Fruit fly (Drosophila melanogaster) whole organism, embryonic: ENCODE measurements around the gene CG7430.
A peak's percentile ranks its signal among the peaks of the same experiment; 100 is the strongest.

Experiments
- Antp ChIP-seq: fragments of 200-800 bp; sonication (Bioruptor generic); optimal IDR thresholded peaks from 3 replicates; lab custom pipeline; 2016; ENCODE audit warnings: missing biosample characterization, missing genetic modification characterization
- Bdp1 ChIP-seq: fragments of 200-800 bp; sonication (Bioruptor generic); optimal IDR thresholded peaks from 3 replicates; lab custom pipeline; 2016; ENCODE audit warnings: missing biosample characterization, missing genetic modification characterization
- CG10274 ChIP-seq: fragments of 200-800 bp; sonication (Bioruptor generic); optimal IDR thresholded peaks from 3 replicates; lab custom pipeline; 2017; ENCODE audit warnings: missing biosample characterization, mild to moderate bottlenecking, missing genetic modification characterization
- CG13296 ChIP-seq: fragments of 200-800 bp; sonication (Bioruptor generic); optimal IDR thresholded peaks from 3 replicates; lab custom pipeline; 2018; ENCODE audit warnings: missing biosample characterization, mild to moderate bottlenecking, missing genetic modification characterization
- CG14441 ChIP-seq: fragments of 200-800 bp; sonication (Bioruptor generic); IDR thresholded peaks from 2 replicates; pipeline ENCODE4 v1.3.6; 2022; ENCODE audit warnings: missing biosample characterization, missing genetic modification characterization
- CG15073 ChIP-seq: fragments of 200-800 bp; sonication (Bioruptor generic); optimal IDR thresholded peaks from 2 replicates; lab custom pipeline; 2016; ENCODE audit warnings: missing biosample characterization, missing genetic modification characterization
- CG15269 ChIP-seq: fragments of 200-800 bp; sonication (Bioruptor generic); optimal IDR thresholded peaks from 2 replicates; lab custom pipeline; 2018; ENCODE audit warnings: missing biosample characterization, mild to moderate bottlenecking, missing genetic modification characterization, moderate library complexity
- CG18011 ChIP-seq: fragments of 200-800 bp; sonication (Bioruptor generic); optimal IDR thresholded peaks from 2 replicates; lab custom pipeline; 2017; ENCODE audit warnings: missing biosample characterization, missing genetic modification characterization, mild to moderate bottlenecking, moderate library complexity, missing genotype
- CG1832 ChIP-seq: fragments of 200-800 bp; sonication (Bioruptor generic); optimal IDR thresholded peaks from 2 replicates; lab custom pipeline; 2017; ENCODE audit warnings: missing biosample characterization, mild to moderate bottlenecking, missing genetic modification characterization, inconsistent platforms
- CG2875 ChIP-seq: fragments of 200-800 bp; sonication (Bioruptor generic); optimal IDR thresholded peaks from 2 replicates; lab custom pipeline; 2017; ENCODE audit warnings: missing biosample characterization, mild to moderate bottlenecking, missing genetic modification characterization, missing genetic modification reagents
- CG31224 ChIP-seq: fragments of 200-800 bp; sonication (Bioruptor generic); IDR thresholded peaks from 2 replicates; pipeline ENCODE4 v1.3.6; 2022; ENCODE audit warnings: missing biosample characterization, missing genetic modification characterization
- CG3847 ChIP-seq: fragments of 200-800 bp; sonication (Bioruptor generic); IDR thresholded peaks from 2 replicates; pipeline ENCODE4 v1.3.6; 2022; ENCODE audit warnings: missing biosample characterization, missing genetic modification characterization
- CG5953 ChIP-seq: fragments of 200-800 bp; sonication (Bioruptor generic); IDR thresholded peaks from 2 replicates; pipeline ENCODE4 v1.3.6; 2022; ENCODE audit warnings: missing biosample characterization, missing genetic modification characterization
- CG6654 ChIP-seq: fragments of 200-800 bp; sonication (Bioruptor generic); optimal IDR thresholded peaks from 2 replicates; lab custom pipeline; 2017; ENCODE audit warnings: missing biosample characterization, mild to moderate bottlenecking, missing genetic modification characterization
- CG6791 ChIP-seq: fragments of 200-800 bp; sonication (Bioruptor generic); IDR thresholded peaks from 3 replicates; pipeline ENCODE4 v1.3.6; 2022; ENCODE audit warnings: missing biosample characterization, missing genetic modification characterization; ENCODE audit not compliant: partially characterized antibody
- CG7839 ChIP-seq: fragments of 200-800 bp; sonication (Bioruptor generic); optimal IDR thresholded peaks from 3 replicates; lab custom pipeline; 2018; ENCODE audit warnings: missing biosample characterization, mild to moderate bottlenecking, missing genetic modification characterization, moderate library complexity
- CG7928 ChIP-seq: fragments of 200-800 bp; sonication (Bioruptor generic); optimal IDR thresholded peaks from 2 replicates; lab custom pipeline; 2017; ENCODE audit warnings: missing biosample characterization, mild to moderate bottlenecking, missing genetic modification characterization
- Dek ChIP-seq: fragments of 200-800 bp; sonication (Bioruptor generic); optimal IDR thresholded peaks from 3 replicates; lab custom pipeline; 2019; ENCODE audit warnings: missing biosample characterization, mild to moderate bottlenecking, missing genetic modification characterization, moderate library complexity
- Dll ChIP-seq: fragments of 200-800 bp; sonication (Bioruptor generic); IDR thresholded peaks from 4 replicates; pipeline ENCODE4 v1.3.6; 2022; ENCODE audit warnings: missing biosample characterization, missing genetic modification characterization; ENCODE audit not compliant: partially characterized antibody
- Drgx ChIP-seq: fragments of 200-800 bp; sonication (Bioruptor generic); IDR thresholded peaks from 2 replicates; pipeline ENCODE4 v1.3.6; 2022; ENCODE audit warnings: missing biosample characterization, missing genetic modification characterization
- Ets97D ChIP-seq: fragments of 200-800 bp; sonication (Bioruptor generic); optimal IDR thresholded peaks from 3 replicates; lab custom pipeline; 2016; ENCODE audit warnings: missing biosample characterization, missing genetic modification characterization
- Gsc ChIP-seq: fragments of 200-800 bp; sonication (Bioruptor generic); IDR thresholded peaks from 2 replicates; pipeline ENCODE4 v1.3.6; 2022; ENCODE audit warnings: missing biosample characterization, missing genetic modification characterization
- HLH4C ChIP-seq: fragments of 200-800 bp; sonication (Bioruptor generic); IDR thresholded peaks from 3 replicates; pipeline ENCODE4 v1.3.6; 2022; ENCODE audit warnings: missing biosample characterization, missing genetic modification characterization; ENCODE audit not compliant: partially characterized antibody
- MBD-R2 ChIP-seq: fragments of 200-800 bp; sonication (Bioruptor generic); IDR thresholded peaks from 2 replicates; pipeline ENCODE4 v1.3.6; 2022; ENCODE audit warnings: missing biosample characterization, missing genetic modification characterization
- NFAT ChIP-seq: fragments of 200-800 bp; sonication (Bioruptor generic); IDR thresholded peaks from 2 replicates; pipeline ENCODE4 v1.3.6; 2022; ENCODE audit warnings: missing biosample characterization, missing genetic modification characterization
- Neu2 ChIP-seq: fragments of 200-800 bp; sonication (Bioruptor generic); optimal IDR thresholded peaks from 3 replicates; lab custom pipeline; 2016; ENCODE audit warnings: missing biosample characterization, missing genetic modification characterization, borderline replicate concordance
- Oli ChIP-seq: fragments of 200-800 bp; sonication (Bioruptor generic); optimal IDR thresholded peaks from 2 replicates; lab custom pipeline; 2018; ENCODE audit warnings: missing biosample characterization, mild to moderate bottlenecking, missing genetic modification characterization, moderate library complexity
- Side ChIP-seq: fragments of 200-800 bp; sonication (Bioruptor generic); optimal IDR thresholded peaks from 2 replicates; lab custom pipeline; 2016; ENCODE audit warnings: missing biosample characterization, missing genetic modification characterization
- Sry-δ ChIP-seq: fragments of 200-800 bp; sonication (Bioruptor generic); optimal IDR thresholded peaks from 2 replicates; lab custom pipeline; 2016; ENCODE audit warnings: missing biosample characterization, missing genetic modification characterization
- Xbp1 ChIP-seq: fragments of 200-800 bp; sonication (Bioruptor generic); optimal IDR thresholded peaks from 3 replicates; lab custom pipeline; 2016; ENCODE audit warnings: missing biosample characterization, mild to moderate bottlenecking, missing genetic modification characterization
- ap ChIP-seq: fragments of 200-800 bp; sonication (Bioruptor generic); IDR thresholded peaks from 2 replicates; pipeline ENCODE4 v1.3.6; 2022; ENCODE audit warnings: missing biosample characterization, missing genetic modification characterization
- cato ChIP-seq: fragments of 200-800 bp; sonication (Bioruptor generic); optimal IDR thresholded peaks from 2 replicates; lab custom pipeline; 2016; ENCODE audit warnings: missing biosample characterization, missing genetic modification characterization, borderline replicate concordance
- chm ChIP-seq: fragments of 200-800 bp; sonication (Bioruptor generic); IDR thresholded peaks from 2 replicates; pipeline ENCODE4 v1.3.6; 2022; ENCODE audit warnings: missing biosample characterization, missing genetic modification characterization
- ci ChIP-seq: fragments of 200-800 bp; sonication (Bioruptor generic); IDR thresholded peaks from 3 replicates; pipeline ENCODE4 v1.3.6; 2022; ENCODE audit warnings: missing biosample characterization, missing genetic modification characterization
- da ChIP-seq: fragments of 200-800 bp; sonication (Bioruptor generic); optimal IDR thresholded peaks from 2 replicates; lab custom pipeline; 2016; ENCODE audit warnings: missing biosample characterization, missing genetic modification characterization
- dan ChIP-seq: fragments of 200-800 bp; sonication (Bioruptor generic); IDR thresholded peaks from 2 replicates; pipeline ENCODE4 v1.3.6; 2022; ENCODE audit warnings: missing biosample characterization, missing genetic modification characterization
- dimm ChIP-seq: fragments of 200-800 bp; sonication (Bioruptor generic); IDR thresholded peaks from 2 replicates; pipeline ENCODE4 v1.3.6; 2022; ENCODE audit warnings: missing biosample characterization, missing genetic modification characterization
- ems ChIP-seq: fragments of 200-800 bp; sonication (Bioruptor generic); optimal IDR thresholded peaks from 3 replicates; lab custom pipeline; 2016; ENCODE audit warnings: missing biosample characterization, missing genetic modification characterization
- fd64A ChIP-seq: fragments of 200-800 bp; sonication (Bioruptor generic); optimal IDR thresholded peaks from 3 replicates; lab custom pipeline; 2018; ENCODE audit warnings: missing biosample characterization, mild to moderate bottlenecking, missing genetic modification characterization
- fru ChIP-seq: fragments of >200 bp; optimal IDR thresholded peaks from 2 replicates; lab custom pipeline; 2017
- gem ChIP-seq: fragments of 200-800 bp; sonication (Bioruptor generic); optimal IDR thresholded peaks from 2 replicates; lab custom pipeline; 2019; ENCODE audit warnings: missing biosample characterization, mild to moderate bottlenecking, missing genetic modification characterization, moderate library complexity
- luna ChIP-seq: fragments of 200-800 bp; sonication (Bioruptor generic); optimal IDR thresholded peaks from 2 replicates; lab custom pipeline; 2016; ENCODE audit warnings: missing biosample characterization, missing genetic modification characterization
- pfk ChIP-seq: fragments of 200-800 bp; sonication (Bioruptor generic); optimal IDR thresholded peaks from 2 replicates; lab custom pipeline; 2018; ENCODE audit warnings: missing biosample characterization, mild to moderate bottlenecking, missing genetic modification characterization, moderate library complexity
- pho ChIP-seq: fragments of 200-800 bp; sonication (Bioruptor generic); optimal IDR thresholded peaks from 2 replicates; lab custom pipeline; 2016; ENCODE audit warnings: missing biosample characterization, missing genetic modification characterization
- pros ChIP-seq: fragments of 200-800 bp; sonication (Bioruptor generic); optimal IDR thresholded peaks from 3 replicates; lab custom pipeline; 2019; ENCODE audit warnings: missing biosample characterization, mild to moderate bottlenecking, missing genetic modification characterization, moderate library complexity
- pzg ChIP-seq: fragments of 200-800 bp; sonication (Bioruptor generic); optimal IDR thresholded peaks from 3 replicates; lab custom pipeline; 2018; ENCODE audit warnings: missing biosample characterization, mild to moderate bottlenecking, missing genetic modification characterization, moderate library complexity
- sens-2 ChIP-seq: fragments of 200-800 bp; sonication (Bioruptor generic); IDR thresholded peaks from 2 replicates; pipeline ENCODE4 v1.3.6; 2022; ENCODE audit warnings: missing biosample characterization, missing genetic modification characterization
- sob ChIP-seq: fragments of 200-800 bp; sonication (Bioruptor generic); IDR thresholded peaks from 2 replicates; pipeline ENCODE4 v1.3.6; 2022; ENCODE audit warnings: missing biosample characterization, missing genetic modification characterization
- stc ChIP-seq: fragments of 200-800 bp; sonication (Bioruptor generic); IDR thresholded peaks from 2 replicates; pipeline ENCODE4 v1.3.6; 2022; ENCODE audit warnings: missing biosample characterization, missing genetic modification characterization
- tgo ChIP-seq: fragments of 200-800 bp; sonication (Bioruptor generic); IDR thresholded peaks from 3 replicates; pipeline ENCODE4 v1.3.6; 2022; ENCODE audit warnings: missing biosample characterization, missing genetic modification characterization
- twi ChIP-seq: fragments of 200-800 bp; optimal IDR thresholded peaks from 2 replicates; lab custom pipeline; 2019; ENCODE audit warnings: missing biosample characterization, mild to moderate bottlenecking, missing genetic modification characterization, moderate library complexity
- zfh2 ChIP-seq: fragments of 200-800 bp; sonication (Bioruptor generic); optimal IDR thresholded peaks from 2 replicates; lab custom pipeline; 2016; ENCODE audit warnings: missing biosample characterization, missing genetic modification characterization

Gene CG7430

dm6 chr3L:17846982-17847355, 253 bp downstream of the CG7430 start (continued):
- no peak for TF ChIP-seq CG7839 (tag; lab: Kevin White, UChicago)
- TF ChIP-seq ems = no peak
- no peak for TF ChIP-seq Side (GFP tag; lab: Kevin White, UChicago)
- TF ChIP-seq pfk (GFP tag; lab: Kevin White, UChicago) = no peak
- TF ChIP-seq Xbp1 = peak; percentile 5
- TF ChIP-seq pzg (GFP tag; lab: Kevin White, UChicago) = peak; percentile 36
- TF ChIP-seq zfh2 (GFP tag; lab: Kevin White, UChicago) = peak; percentile 16
- peak; percentile 20; the same call in 1 of the 2 replicates for TF ChIP-seq Drgx (GFP tag; lab: Robert Waterston, UW)
- no peak for TF ChIP-seq dan (GFP tag; lab: Robert Waterston, UW)
- TF ChIP-seq CG14441 = no peak
- no peak for TF ChIP-seq cato (GFP tag; lab: Kevin White, UChicago)
- no peak for TF ChIP-seq stc
- TF ChIP-seq NFAT = peak; percentile 91
- no peak for TF ChIP-seq ap (GFP tag; lab: Robert Waterston, UW)
- TF ChIP-seq da (GFP tag; lab: Kevin White, UChicago) = no peak
- TF ChIP-seq CG1832 = no peak
- no peak for TF ChIP-seq tgo (GFP tag; lab: Robert Waterston, UW)
- TF ChIP-seq luna (GFP tag; lab: Kevin White, UChicago) = no peak
- peak; percentile 45 for TF ChIP-seq Sry-δ
- TF ChIP-seq CG3847 (GFP tag; lab: Robert Waterston, UW) = peak; percentile 35; the same call in 1 of the 2 replicates
- TF ChIP-seq pho (GFP tag; lab: Kevin White, UChicago) = no peak
- TF ChIP-seq Antp (GFP tag; lab: Kevin White, UChicago) = no peak
- no peak; the same call in 2 of the 3 replicates for TF ChIP-seq ci (GFP tag; lab: Robert Waterston, UW)
- TF ChIP-seq twi (tag; lab: Kevin White, UChicago) = no peak
- no peak for TF ChIP-seq fru (lab: Kevin White, UChicago)
- no peak for TF ChIP-seq CG15073 (GFP tag; lab: Kevin White, UChicago)
- TF ChIP-seq sens-2 (GFP tag; lab: Robert Waterston, UW) = no peak
- no peak for TF ChIP-seq CG13296 (GFP tag; lab: Kevin White, UChicago)
- TF ChIP-seq CG31224 (GFP tag; lab: Robert Waterston, UW) = no peak
- no peak for TF ChIP-seq CG5953 (GFP tag; lab: Robert Waterston, UW)
- no peak for TF ChIP-seq Neu2 (GFP tag; lab: Kevin White, UChicago)
- no peak for TF ChIP-seq Gsc (GFP tag; lab: Robert Waterston, UW)
- peak; percentile 40; the same call in 2 of the 3 replicates for TF ChIP-seq HLH4C (GFP tag; lab: Robert Waterston, UW)
- TF ChIP-seq sob (GFP tag; lab: Robert Waterston, UW) = peak; percentile 62
- TF ChIP-seq MBD-R2 = peak; percentile 29; the same call in 1 of the 2 replicates
- TF ChIP-seq CG2875 (GFP tag; lab: Kevin White, UChicago) = no peak
- TF ChIP-seq gem (tag; lab: Kevin White, UChicago) = no peak
- no peak for TF ChIP-seq CG10274 (GFP tag; lab: Kevin White, UChicago)
- TF ChIP-seq dimm = no peak
- no peak for TF ChIP-seq CG18011 (GFP tag; lab: Kevin White, UChicago)
- TF ChIP-seq chm = no peak
- TF ChIP-seq Oli (tag; lab: Kevin White, UChicago) = no peak
- TF ChIP-seq CG6654 (GFP tag; lab: Kevin White, UChicago) = no peak
- TF ChIP-seq CG7928 (GFP tag; lab: Kevin White, UChicago) = peak; percentile 88
- peak; percentile 76 for TF ChIP-seq Dll (GFP tag; lab: Robert Waterston, UW)
- no peak for TF ChIP-seq Bdp1 (GFP tag; lab: Kevin White, UChicago)
- no peak for TF ChIP-seq Ets97D
- no peak for TF ChIP-seq CG15269 (tag; lab: Kevin White, UChicago)
- no peak for TF ChIP-seq pros (GFP tag; lab: Kevin White, UChicago)
- TF ChIP-seq CG6791 (GFP tag; lab: Robert Waterston, UW) = peak; percentile 87
- no peak for TF ChIP-seq Dek (tag; lab: Kevin White, UChicago)
- TF ChIP-seq fd64A (GFP tag; lab: Kevin White, UChicago) = no peak
